Fruit fly (Drosophila melanogaster) whole organism, embryonic: ENCODE data around the gene CG33695.

Experiments
- Atf6 ChIP-seq: fragments of 200-800 bp; sonication (Bioruptor generic); IDR thresholded peaks from 2 replicates; pipeline ENCODE4 v1.3.6; 2022; ENCODE audit warnings: missing biosample characterization, missing genetic modification characterization
- Bgb ChIP-seq: fragments of 200-800 bp; sonication (Bioruptor generic); IDR thresholded peaks from 2 replicates; pipeline ENCODE4 v1.3.6; 2022; ENCODE audit warnings: missing biosample characterization, missing genetic modification characterization; ENCODE audit not compliant: partially characterized antibody
- CG15269 ChIP-seq: fragments of 200-800 bp; sonication (Bioruptor generic); optimal IDR thresholded peaks from 2 replicates; lab custom pipeline; 2018; ENCODE audit warnings: missing biosample characterization, mild to moderate bottlenecking, missing genetic modification characterization, moderate library complexity
- CG15696 ChIP-seq: fragments of 200-800 bp; sonication (Bioruptor generic); optimal IDR thresholded peaks from 2 replicates; lab custom pipeline; 2019; ENCODE audit warnings: missing biosample characterization, mild to moderate bottlenecking, missing genetic modification characterization, moderate library complexity
- CG17385 ChIP-seq: fragments of 200-800 bp; sonication (Bioruptor generic); optimal IDR thresholded peaks from 3 replicates; lab custom pipeline; 2018; ENCODE audit warnings: missing biosample characterization, mild to moderate bottlenecking, missing genetic modification characterization
- CG18599 ChIP-seq: fragments of 200-800 bp; sonication (Bioruptor generic); optimal IDR thresholded peaks from 3 replicates; lab custom pipeline; 2017; ENCODE audit warnings: missing biosample characterization, missing genetic modification characterization, mild to moderate bottlenecking, moderate library complexity, missing genetic modification reagents
- CG2199 ChIP-seq: fragments of 200-800 bp; sonication (Bioruptor generic); IDR thresholded peaks from 3 replicates; pipeline ENCODE4 v1.3.6; 2022; ENCODE audit warnings: missing biosample characterization, missing genetic modification characterization
- CG32767 ChIP-seq: fragments of 200-800 bp; sonication (Bioruptor generic); IDR thresholded peaks from 2 replicates; pipeline ENCODE4 v1.3.6; 2022; ENCODE audit warnings: missing biosample characterization, missing genetic modification characterization
- CG4360 ChIP-seq: fragments of 200-800 bp; sonication (Bioruptor generic); IDR thresholded peaks from 2 replicates; pipeline ENCODE4 v1.3.6; 2022; ENCODE audit warnings: missing biosample characterization, missing genetic modification characterization
- CG4617 ChIP-seq: fragments of 200-800 bp; sonication (Bioruptor generic); optimal IDR thresholded peaks from 3 replicates; lab custom pipeline; 2016; ENCODE audit warnings: missing biosample characterization, missing genetic modification characterization, borderline replicate concordance
- CG5245 ChIP-seq: fragments of 200-800 bp; sonication (Bioruptor generic); optimal IDR thresholded peaks from 3 replicates; lab custom pipeline; 2016; ENCODE audit warnings: missing biosample characterization, missing genetic modification characterization
- CG7963 ChIP-seq: fragments of 200-800 bp; sonication (Bioruptor generic); IDR thresholded peaks from 3 replicates; pipeline ENCODE4 v1.3.6; 2022; ENCODE audit warnings: missing biosample characterization, missing genetic modification characterization; ENCODE audit not compliant: partially characterized antibody
- E2f1 ChIP-seq: fragments of 200-800 bp; sonication (Bioruptor generic); IDR thresholded peaks from 2 replicates; pipeline ENCODE4 v1.3.6; 2022; ENCODE audit warnings: missing biosample characterization, missing genetic modification characterization
- Ets97D ChIP-seq: fragments of 200-800 bp; sonication (Bioruptor generic); optimal IDR thresholded peaks from 3 replicates; lab custom pipeline; 2016; ENCODE audit warnings: missing biosample characterization, missing genetic modification characterization
- Fer3 ChIP-seq: fragments of 200-800 bp; sonication (Bioruptor generic); optimal IDR thresholded peaks from 2 replicates; lab custom pipeline; 2018; ENCODE audit warnings: missing biosample characterization, mild to moderate bottlenecking, missing genetic modification characterization, moderate library complexity
- Hand ChIP-seq: fragments of 200-800 bp; sonication (Bioruptor generic); optimal IDR thresholded peaks from 2 replicates; lab custom pipeline; 2017; ENCODE audit warnings: mild to moderate bottlenecking, missing biosample characterization, missing genetic modification reagents, missing genetic modification characterization
- HmgZ ChIP-seq: fragments of 200-800 bp; sonication (Bioruptor generic); optimal IDR thresholded peaks from 2 replicates; lab custom pipeline; 2018; ENCODE audit warnings: missing biosample characterization, mild to moderate bottlenecking, missing genetic modification characterization
- Hr3 ChIP-seq: fragments of 200-800 bp; sonication (Bioruptor generic); optimal IDR thresholded peaks from 3 replicates; lab custom pipeline; 2016; ENCODE audit warnings: missing biosample characterization, missing genetic modification characterization
- Rfx ChIP-seq: fragments of 200-800 bp; sonication (Bioruptor generic); IDR thresholded peaks from 2 replicates; pipeline ENCODE4 v1.3.6; 2022; ENCODE audit warnings: missing biosample characterization, missing genetic modification characterization
- Sox102F ChIP-seq: fragments of 200-800 bp; sonication (Bioruptor generic); optimal IDR thresholded peaks from 2 replicates; lab custom pipeline; 2018; ENCODE audit warnings: missing biosample characterization, mild to moderate bottlenecking, missing genetic modification characterization, moderate library complexity
- Spps ChIP-seq: fragments of 200-800 bp; sonication (Bioruptor generic); optimal IDR thresholded peaks from 2 replicates; lab custom pipeline; 2018; ENCODE audit warnings: missing biosample characterization, mild to moderate bottlenecking, missing genetic modification characterization
- bsh ChIP-seq, 2 experiments: fragments of 200-800 bp; sonication (Bioruptor generic); optimal IDR thresholded peaks; 2 replicates each; lab custom pipeline; 2017 to 2018; ENCODE audit warnings: mild to moderate bottlenecking in 2 of 2, missing biosample characterization in 2 of 2, missing genetic modification characterization in 2 of 2, moderate library complexity in 1 of 2
- cas ChIP-seq: fragments of 200-800 bp; sonication (Bioruptor generic); IDR thresholded peaks from 2 replicates; pipeline ENCODE4 v1.3.6; 2022; ENCODE audit warnings: missing biosample characterization, missing genetic modification characterization
- cg ChIP-seq: fragments of 200-800 bp; sonication (Bioruptor generic); optimal IDR thresholded peaks from 3 replicates; lab custom pipeline; 2019; ENCODE audit warnings: missing biosample characterization, mild to moderate bottlenecking, missing genetic modification characterization, moderate library complexity
- chm ChIP-seq: fragments of 200-800 bp; sonication (Bioruptor generic); IDR thresholded peaks from 2 replicates; pipeline ENCODE4 v1.3.6; 2022; ENCODE audit warnings: missing biosample characterization, missing genetic modification characterization
- corto ChIP-seq: fragments of 200-800 bp; sonication (Bioruptor generic); optimal IDR thresholded peaks from 2 replicates; lab custom pipeline; 2016; ENCODE audit warnings: missing biosample characterization, mild to moderate bottlenecking, missing genetic modification characterization, moderate library complexity
- dmrt11E ChIP-seq: fragments of 200-800 bp; sonication (Bioruptor generic); optimal IDR thresholded peaks from 3 replicates; lab custom pipeline; 2018; ENCODE audit warnings: missing biosample characterization, mild to moderate bottlenecking, missing genetic modification characterization, moderate library complexity
- dpn ChIP-seq, 2 experiments: fragments of 200-800 bp; sonication (Bioruptor generic); optimal IDR thresholded peaks; 3 replicates each; lab custom pipeline; 2016; ENCODE audit warnings: missing biosample characterization in 2 of 2, missing genetic modification characterization in 2 of 2
- fd64A ChIP-seq: fragments of 200-800 bp; sonication (Bioruptor generic); optimal IDR thresholded peaks from 3 replicates; lab custom pipeline; 2018; ENCODE audit warnings: missing biosample characterization, mild to moderate bottlenecking, missing genetic modification characterization
- gcm ChIP-seq: fragments of 200-800 bp; sonication (Bioruptor generic); optimal IDR thresholded peaks from 2 replicates; lab custom pipeline; 2019; ENCODE audit warnings: missing biosample characterization, mild to moderate bottlenecking, missing genetic modification characterization, moderate library complexity
- gem ChIP-seq: fragments of 200-800 bp; sonication (Bioruptor generic); optimal IDR thresholded peaks from 2 replicates; lab custom pipeline; 2019; ENCODE audit warnings: missing biosample characterization, mild to moderate bottlenecking, missing genetic modification characterization, moderate library complexity
- insv ChIP-seq, 2 experiments: fragments of 200-800 bp; sonication (Bioruptor generic); optimal IDR thresholded peaks; 3 replicates each; lab custom pipeline; 2016 to 2018; ENCODE audit warnings: missing biosample characterization in 2 of 2, missing genetic modification characterization in 2 of 2
- kay ChIP-seq: fragments of 200-800 bp; sonication (Bioruptor generic); optimal IDR thresholded peaks from 2 replicates; lab custom pipeline; 2016; ENCODE audit warnings: missing biosample characterization, missing genetic modification characterization
- lbe ChIP-seq: fragments of 200-800 bp; sonication (Bioruptor generic); optimal IDR thresholded peaks from 2 replicates; lab custom pipeline; 2016; ENCODE audit warnings: missing biosample characterization, mild to moderate bottlenecking, missing genetic modification characterization
- peb ChIP-seq: fragments of 200-800 bp; sonication (Bioruptor generic); IDR thresholded peaks from 2 replicates; pipeline ENCODE4 v1.3.6; 2022; ENCODE audit warnings: missing biosample characterization, missing genetic modification characterization
- pita ChIP-seq: fragments of 200-800 bp; sonication (Bioruptor generic); optimal IDR thresholded peaks from 2 replicates; lab custom pipeline; 2017; ENCODE audit warnings: missing biosample characterization, mild to moderate bottlenecking, missing genetic modification characterization
- slbo ChIP-seq: fragments of 200-800 bp; sonication (Bioruptor generic); IDR thresholded peaks from 2 replicates; pipeline ENCODE4 v1.3.6; 2022; ENCODE audit warnings: missing biosample characterization, missing genetic modification characterization
- tgo ChIP-seq: fragments of 200-800 bp; sonication (Bioruptor generic); IDR thresholded peaks from 3 replicates; pipeline ENCODE4 v1.3.6; 2022; ENCODE audit warnings: missing biosample characterization, missing genetic modification characterization
- tna ChIP-seq: fragments of 200-800 bp; sonication (Bioruptor generic); IDR thresholded peaks from 2 replicates; pipeline ENCODE4 v1.3.6; 2022; ENCODE audit warnings: missing biosample characterization, missing genetic modification characterization; ENCODE audit not compliant: partially characterized antibody

The CG33695 gene

dm6 chr2L:11306091-11306490 is 28.3 kb downstream of the CG33695 start:
- peak; percentile 3 for TF ChIP-seq corto (GFP tag; lab: Kevin White, UChicago)
- peak; percentile 45 for TF ChIP-seq lbe (GFP tag; lab: Kevin White, UChicago)
- TF ChIP-seq CG7963 (GFP tag; lab: Robert Waterston, UW) = no peak
- TF ChIP-seq, all 482 proteins: peak for 2

dm6 chr2L:11307072-11307471 is 29.3 kb downstream of the CG33695 start:
- TF ChIP-seq kay (GFP tag; lab: Kevin White, UChicago) (no peak), Fer3 (no peak), gem (tag; lab: Kevin White, UChicago) (peak; percentile 26), bsh (GFP tag; optimal IDR thresholded peaks at IDR 0.05; lab: Kevin White, UChicago) (peak in 1 of 2 experiments; percentile 9), peb (GFP tag; lab: Robert Waterston, UW) (no peak), CG15269 (tag; lab: Kevin White, UChicago) (no peak), CG5245 (no peak), Spps (tag; lab: Kevin White, UChicago) (no peak), insv (GFP tag; optimal IDR thresholded peaks at IDR 0.05; lab: Kevin White, UChicago) (no peak), Hr3 (GFP tag; lab: Kevin White, UChicago) (no peak), pita (GFP tag; lab: Kevin White, UChicago) (no peak), tgo (GFP tag; lab: Robert Waterston, UW) (no peak), Bgb (no peak), CG32767 (GFP tag; lab: Robert Waterston, UW) (no peak), chm (GFP tag; lab: Robert Waterston, UW) (no peak), CG18599 (no peak), CG17385 (GFP tag; lab: Kevin White, UChicago) (no peak), E2f1 (GFP tag; lab: Robert Waterston, UW) (no peak), cas (GFP tag; lab: Robert Waterston, UW) (no peak), Rfx (no peak), CG4617 (GFP tag; lab: Kevin White, UChicago) (no peak), tna (GFP tag; lab: Robert Waterston, UW) (no peak), CG7963 (GFP tag; lab: Robert Waterston, UW) (no peak), Atf6 (GFP tag; lab: Robert Waterston, UW) (no peak), Ets97D (GFP tag; lab: Kevin White, UChicago) (no peak), CG4360 (GFP tag; lab: Robert Waterston, UW) (no peak), dmrt11E (tag; lab: Kevin White, UChicago) (peak; percentile 13), fd64A (GFP tag; lab: Kevin White, UChicago) (no peak), Sox102F (GFP tag; lab: Kevin White, UChicago) (peak; percentile 15), CG15696 (tag; lab: Kevin White, UChicago) (no peak), dpn (GFP tag; optimal IDR thresholded peaks at IDR 0.05; lab: Kevin White, UChicago) (no peak), gcm (GFP tag; lab: Kevin White, UChicago) (no peak), cg (GFP tag; lab: Kevin White, UChicago) (no peak), slbo (GFP tag; lab: Robert Waterston, UW) (no peak), Hand (GFP tag; lab: Kevin White, UChicago) (no peak)
- TF ChIP-seq, all 482 proteins: peak for 4

dm6 chr2L:11309806-11310205 is 32.0 kb downstream of the CG33695 start:
- no peak for TF ChIP-seq HmgZ (tag; lab: Kevin White, UChicago)
- peak; percentile 93; the same call in 2 of the 3 replicates for TF ChIP-seq CG2199 (GFP tag; lab: Robert Waterston, UW)
